Worm (Caenorhabditis elegans): Measurements from ENCODE around the gene C27B7.6.

Gene C27B7.6

DNA sequence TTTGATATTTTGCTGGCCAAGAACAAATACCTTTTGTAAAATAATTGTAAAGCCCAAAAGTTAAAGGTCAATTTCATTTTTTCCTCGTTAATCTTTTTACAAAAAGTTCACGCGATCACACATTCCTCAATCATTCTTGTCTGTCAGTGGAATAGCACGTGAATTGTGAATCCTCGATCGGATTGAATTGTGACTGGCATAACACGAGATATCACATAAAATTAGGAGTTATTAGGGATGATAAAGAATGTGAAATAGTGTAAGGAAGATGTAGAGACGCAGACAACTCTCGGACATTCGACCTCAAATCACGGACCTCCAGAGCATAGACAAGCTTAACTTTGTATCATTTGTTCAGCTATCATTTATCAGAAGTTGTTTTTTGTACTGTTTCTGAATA, at the start of gene C27B7.6:
Gene C27B7.6 (minus strand): TSS at position 182 of the 400 bp plus-strand sequence.
- TF ChIP-seq W03F9.2 (tag; optimal IDR thresholded peaks at IDR 0.05) (no peak), dao-5 (tag; optimal IDR thresholded peaks at IDR 0.05) (no peak), him-1 (tag; optimal IDR thresholded peaks at IDR 0.05) (no peak)

DNA sequence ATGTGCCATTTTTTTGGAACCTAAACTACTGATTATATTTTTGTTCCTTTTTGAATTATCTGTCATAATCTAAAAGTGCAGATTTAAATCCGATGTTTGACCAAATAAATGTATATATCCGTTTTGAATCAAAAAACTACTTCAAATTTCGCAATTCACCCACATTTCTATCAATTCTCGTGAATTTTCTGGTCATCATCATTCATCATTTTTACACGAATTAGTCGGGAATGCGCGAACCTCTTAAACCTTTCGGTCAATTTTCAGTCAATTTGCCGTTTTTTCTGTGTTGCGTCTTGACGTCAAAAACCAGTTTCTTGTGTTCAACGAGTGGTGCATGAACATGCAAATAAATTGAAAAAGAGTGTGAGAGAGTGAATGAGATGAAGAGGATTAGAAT, 48.0 kb upstream of the C27B7.6 start:
- TF ChIP-seq dao-5 (tag; optimal IDR thresholded peaks at IDR 0.05) (no peak), W03F9.2 (tag; optimal IDR thresholded peaks at IDR 0.05) (no peak), him-1 (tag; optimal IDR thresholded peaks at IDR 0.05) (no peak)

DNA sequence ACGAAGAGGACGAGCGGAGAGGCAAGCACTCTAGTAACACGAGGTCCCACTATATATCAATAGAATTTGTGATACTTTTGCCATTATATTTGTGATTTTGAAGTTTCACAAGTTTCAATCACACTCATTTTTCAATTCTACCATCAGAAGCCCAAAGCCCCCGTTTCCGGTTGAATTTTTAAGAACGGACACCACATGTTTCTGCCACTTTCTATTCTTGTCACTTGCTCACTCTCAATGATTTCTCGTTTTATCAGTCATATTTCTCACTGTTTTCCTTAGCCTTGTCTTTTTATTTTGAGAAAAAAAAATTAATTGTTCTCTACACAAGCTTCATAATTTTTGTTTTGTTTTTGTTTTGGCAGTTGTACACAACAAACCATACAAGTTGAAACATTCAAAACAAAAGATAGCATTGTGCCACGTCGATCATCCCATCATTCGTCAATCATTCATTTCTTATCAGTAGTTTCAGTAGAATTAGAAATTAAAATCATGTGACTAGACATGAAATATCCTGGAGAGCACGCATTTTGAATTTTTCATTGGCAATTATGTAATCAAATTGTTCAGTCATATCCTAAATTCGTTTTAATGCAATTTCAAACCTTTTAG, 45.9 kb upstream of the C27B7.6 start:
- no peak for TF ChIP-seq dao-5 (tag; optimal IDR thresholded peaks at IDR 0.05)
- TF ChIP-seq W03F9.2 (tag; optimal IDR thresholded peaks at IDR 0.05), result no peak
- no peak for TF ChIP-seq him-1 (tag; optimal IDR thresholded peaks at IDR 0.05)

DNA sequence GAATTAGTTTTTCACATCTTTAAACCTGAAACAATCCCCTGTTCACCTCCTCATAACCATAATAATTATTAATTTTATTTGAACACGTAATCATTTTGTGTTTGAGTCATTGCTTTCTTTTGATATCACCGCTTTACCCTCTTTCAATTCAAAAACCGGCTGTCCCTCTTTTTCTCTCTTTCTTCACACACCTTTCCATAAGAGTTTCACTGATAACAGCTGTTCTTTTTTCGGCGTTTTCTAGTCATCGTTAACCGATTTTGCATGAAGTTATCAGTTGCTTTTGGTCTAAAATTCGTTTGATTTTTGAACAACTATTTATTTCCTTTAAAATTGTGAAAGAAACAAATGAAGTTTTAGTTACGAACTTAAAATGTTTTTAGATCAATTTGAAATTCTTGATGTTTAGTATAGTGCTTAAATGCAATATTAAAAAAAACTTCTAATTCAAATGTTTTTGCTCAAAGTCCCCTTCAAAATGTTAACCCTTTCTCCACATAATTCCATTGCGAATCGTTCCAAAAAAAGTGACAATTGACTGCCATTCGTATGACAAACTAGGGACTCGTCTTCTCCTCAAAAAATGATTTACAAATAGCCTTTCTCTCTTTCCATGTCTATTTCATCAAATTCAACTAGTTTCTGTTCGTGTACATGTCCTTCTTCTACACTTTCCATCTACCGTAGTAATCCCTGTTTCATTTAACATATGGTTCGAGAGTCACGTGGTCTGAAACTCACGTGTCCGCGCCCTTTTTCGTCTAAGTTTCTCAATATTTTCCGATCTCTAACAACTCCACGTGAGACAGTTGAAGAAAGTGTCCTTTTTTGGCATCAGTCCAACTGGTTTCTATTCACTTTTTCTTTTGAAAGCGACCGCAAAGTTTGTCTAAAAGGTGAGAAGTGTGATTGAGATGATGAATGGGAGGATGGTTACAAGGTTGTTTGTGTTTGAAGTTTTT, 43.2 kb upstream of the C27B7.6 start:
- TF ChIP-seq dao-5 (tag; optimal IDR thresholded peaks at IDR 0.05) (no peak), W03F9.2 (tag; optimal IDR thresholded peaks at IDR 0.05) (peak; percentile 37)

DNA sequence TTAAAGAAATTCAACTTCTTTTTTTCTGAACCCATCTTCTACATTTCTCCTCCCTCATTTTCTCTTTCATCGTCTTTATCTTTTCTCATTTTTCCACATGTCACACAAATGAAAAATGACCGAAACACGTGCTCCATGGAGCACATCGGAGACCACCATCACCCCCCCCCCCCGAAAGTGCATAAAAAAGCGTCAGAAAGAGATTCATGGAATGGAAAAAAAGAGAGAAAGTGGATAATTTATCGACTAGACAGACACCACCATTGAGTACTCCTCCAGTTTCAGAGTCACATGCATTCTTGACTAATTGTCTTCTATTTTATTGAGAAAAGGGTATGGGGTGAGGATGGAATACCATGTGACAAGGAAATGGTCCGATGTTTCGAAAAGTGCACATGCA, 41.0 kb upstream of the C27B7.6 start:
- no peak for TF ChIP-seq dao-5 (tag; optimal IDR thresholded peaks at IDR 0.05)
- no peak for TF ChIP-seq him-1 (tag; optimal IDR thresholded peaks at IDR 0.05)
- no peak for TF ChIP-seq W03F9.2 (tag; optimal IDR thresholded peaks at IDR 0.05)

DNA sequence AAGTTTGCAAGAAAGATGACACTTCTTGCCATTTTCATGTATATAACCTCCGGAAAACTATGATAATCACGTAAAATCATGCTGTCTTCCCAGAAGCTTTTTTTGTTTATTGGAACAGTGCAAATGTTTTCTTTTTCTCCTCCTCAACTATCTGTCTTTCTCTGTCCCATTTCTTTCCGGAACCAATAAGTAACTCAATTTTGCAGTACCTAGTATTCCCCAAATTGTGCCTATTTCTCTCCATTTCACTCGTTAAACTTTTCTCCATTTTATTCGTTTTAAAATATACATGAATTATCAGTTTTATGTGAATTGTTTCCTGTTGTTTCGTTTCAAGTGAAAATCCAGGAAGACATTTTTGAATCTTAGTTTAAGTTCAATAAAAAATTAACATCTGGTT, 37.3 kb upstream of the C27B7.6 start:
- TF ChIP-seq dao-5 (tag; optimal IDR thresholded peaks at IDR 0.05), result no peak
- no peak for TF ChIP-seq him-1 (tag; optimal IDR thresholded peaks at IDR 0.05)
- TF ChIP-seq W03F9.2 (tag; optimal IDR thresholded peaks at IDR 0.05), result no peak

DNA sequence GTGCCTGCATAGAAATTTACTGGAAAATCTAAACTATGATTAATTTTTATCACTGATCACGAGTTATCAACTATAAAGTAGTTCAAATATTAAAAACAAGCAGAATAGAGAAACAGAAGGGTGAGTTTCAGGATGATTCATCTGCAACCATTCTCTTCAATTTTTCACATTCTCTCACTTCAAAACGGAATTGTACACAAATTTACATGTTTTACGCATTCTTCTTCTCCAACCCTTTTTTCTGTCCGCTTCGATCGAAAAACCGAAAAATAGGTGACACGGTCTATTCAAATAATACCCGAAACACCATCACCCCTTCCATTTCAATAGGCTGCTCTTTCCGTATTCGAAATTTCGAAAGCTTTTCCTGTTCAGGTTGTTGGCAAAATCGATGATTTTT, 27.4 kb upstream of the C27B7.6 start, which contains the start of gene D1046.4:
Gene D1046.4 (plus strand): TSS at position 301 of the 400 bp plus-strand sequence.
- TF ChIP-seq W03F9.2 (tag; optimal IDR thresholded peaks at IDR 0.05) (no peak), dao-5 (tag; optimal IDR thresholded peaks at IDR 0.05) (no peak), him-1 (tag; optimal IDR thresholded peaks at IDR 0.05) (no peak)

DNA sequence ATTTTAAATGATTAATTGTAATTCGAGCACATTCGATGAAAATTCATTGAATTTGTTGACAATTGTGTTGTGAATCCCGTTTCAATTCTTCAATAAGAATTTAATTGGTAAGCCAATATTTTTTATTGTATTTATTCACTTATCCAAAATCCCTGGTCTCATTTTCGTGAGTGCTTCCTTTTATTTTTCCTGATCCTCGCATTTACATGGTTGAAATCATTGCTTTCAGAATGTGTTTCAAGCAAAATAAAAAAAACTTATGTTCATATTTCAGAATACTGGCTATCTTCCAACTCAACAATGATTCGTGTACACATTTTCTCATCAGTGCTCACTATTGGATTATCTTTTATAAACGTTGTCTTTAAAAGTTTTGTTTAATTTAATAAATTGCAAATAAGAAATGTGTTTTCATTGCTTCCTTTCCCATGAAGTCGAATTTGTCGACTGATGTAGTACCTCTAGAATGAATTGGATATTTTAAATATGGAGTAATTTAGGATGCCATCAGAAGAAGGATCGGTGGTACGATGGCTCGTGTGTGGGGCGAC, 23.9 kb upstream of the C27B7.6 start, which contains the start of the genes D1046.18 and slc-25A26:
Gene D1046.18 (plus strand): TSS at position 301 of the 551 bp plus-strand sequence.
Gene slc-25A26 (plus strand): TSS at position 501 of the 551 bp plus-strand sequence.
- TF ChIP-seq W03F9.2 (tag; optimal IDR thresholded peaks at IDR 0.05) (no peak), dao-5 (tag; optimal IDR thresholded peaks at IDR 0.05) (no peak), him-1 (tag; optimal IDR thresholded peaks at IDR 0.05) (no peak)

DNA sequence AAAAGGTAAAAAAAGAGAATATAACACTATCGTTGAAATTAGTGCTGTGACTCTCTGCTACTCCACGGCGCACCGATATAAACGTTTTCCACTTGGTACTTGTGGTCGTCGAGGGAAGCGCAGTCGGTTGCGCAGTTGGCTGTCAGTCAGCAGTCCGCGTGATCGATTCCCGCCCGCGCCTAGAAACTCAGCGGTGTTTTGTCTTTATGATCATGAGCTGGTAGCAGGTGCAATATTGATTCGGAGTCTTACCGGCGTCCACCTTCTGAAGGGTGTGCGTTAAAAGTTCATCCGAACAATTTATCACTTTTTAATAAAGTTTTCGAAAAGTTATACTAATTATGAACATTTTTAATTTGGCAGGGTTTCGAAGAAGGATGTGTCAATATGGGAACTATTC, 20.9 kb upstream of the C27B7.6 start:
- TF ChIP-seq W03F9.2 (tag; optimal IDR thresholded peaks at IDR 0.05), result peak; percentile 42
- TF ChIP-seq dao-5 (tag; optimal IDR thresholded peaks at IDR 0.05), result peak; percentile 94
- TF ChIP-seq him-1 (tag; optimal IDR thresholded peaks at IDR 0.05), result peak; percentile 60

DNA sequence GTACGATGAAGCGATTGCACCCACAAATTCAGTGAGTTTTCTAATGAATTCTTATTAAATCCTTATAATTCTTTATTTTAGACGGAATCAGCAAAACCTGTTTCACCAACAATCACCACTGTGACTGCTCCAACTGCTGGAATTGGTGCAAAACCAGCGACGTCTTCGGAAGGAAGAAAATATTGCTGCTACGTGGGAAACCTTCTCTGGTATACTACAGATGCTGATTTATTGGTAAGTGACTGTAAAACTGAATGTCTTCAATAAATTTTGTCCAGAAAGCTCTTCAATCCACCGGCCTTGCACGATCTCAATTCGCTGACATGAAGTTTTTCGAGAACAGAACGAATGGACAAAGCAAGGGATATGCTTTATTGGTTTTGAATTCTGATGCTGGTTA, 20.4 kb upstream of the C27B7.6 start:
- TF ChIP-seq him-1 (tag; optimal IDR thresholded peaks at IDR 0.05), result no peak

DNA sequence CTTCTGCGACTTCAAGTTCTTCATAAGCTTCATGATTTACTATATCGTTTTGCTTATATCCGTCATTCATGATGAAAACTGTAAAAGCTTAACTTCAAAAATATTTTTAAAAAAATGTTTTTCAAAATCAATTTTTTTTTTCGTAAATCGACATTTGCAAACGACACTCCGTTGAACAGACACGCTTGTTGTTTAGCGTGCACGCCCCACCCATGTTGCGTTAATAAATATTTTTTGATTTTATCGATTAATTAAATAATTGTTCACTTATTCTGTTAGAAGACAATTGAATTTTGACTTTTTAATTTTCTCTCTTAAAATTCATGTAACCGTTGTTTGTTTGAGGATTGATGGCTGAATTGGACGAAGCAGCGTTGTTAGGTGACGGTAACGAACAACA, 19.8 kb upstream of the C27B7.6 start, which contains the start of the genes D1046.2 and cfim-2:
Gene D1046.2 (minus strand): TSS at position 78 of the 400 bp plus-strand sequence.
Gene cfim-2 (plus strand): TSS at position 335 of the 400 bp plus-strand sequence.
- TF ChIP-seq him-1 (tag; optimal IDR thresholded peaks at IDR 0.05) (no peak), W03F9.2 (tag; optimal IDR thresholded peaks at IDR 0.05) (no peak), dao-5 (tag; optimal IDR thresholded peaks at IDR 0.05) (no peak)

DNA sequence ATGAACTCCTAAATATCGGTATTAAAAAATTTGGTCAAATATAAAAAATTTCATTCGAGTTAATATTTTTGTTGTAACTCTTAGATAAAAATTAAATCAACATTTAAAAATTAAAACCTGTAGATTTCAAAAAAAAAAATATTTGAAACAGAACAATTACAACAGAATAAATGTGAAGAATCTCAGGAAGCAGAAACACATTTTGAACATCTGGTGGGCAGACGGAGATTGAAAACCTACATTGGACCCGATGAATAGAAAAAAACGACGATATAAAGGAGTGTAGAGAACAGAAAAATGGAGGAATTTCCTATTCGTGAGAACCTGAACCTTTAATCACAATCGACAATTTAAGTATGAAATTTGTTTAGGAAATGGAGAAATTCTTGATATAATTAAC, 18.0 kb upstream of the C27B7.6 start:
- no peak for TF ChIP-seq dao-5 (tag; optimal IDR thresholded peaks at IDR 0.05)
- TF ChIP-seq him-1 (tag; optimal IDR thresholded peaks at IDR 0.05), result no peak
- TF ChIP-seq W03F9.2 (tag; optimal IDR thresholded peaks at IDR 0.05), result no peak

DNA sequence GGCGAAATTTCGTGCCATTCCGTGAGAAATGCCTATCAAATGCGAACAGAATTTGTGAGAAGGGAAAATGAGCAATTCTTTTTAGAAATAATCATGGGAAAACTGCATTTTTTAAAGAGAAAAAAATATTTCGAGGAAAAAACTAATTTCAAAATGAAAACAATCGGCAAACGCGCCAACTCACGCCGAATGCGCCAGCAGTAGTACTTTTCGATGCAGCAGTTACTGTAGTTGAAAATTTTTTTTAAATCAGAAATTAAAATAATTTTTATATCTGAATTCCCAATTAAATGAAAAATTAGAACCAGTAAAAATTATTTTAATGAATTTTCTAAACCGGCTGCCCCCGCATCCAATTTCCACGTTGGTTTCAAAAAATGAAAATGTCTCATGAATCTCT, 17.2 kb upstream of the C27B7.6 start:
- TF ChIP-seq W03F9.2 (tag; optimal IDR thresholded peaks at IDR 0.05) (peak; percentile 60), dao-5 (tag; optimal IDR thresholded peaks at IDR 0.05) (no peak)

DNA sequence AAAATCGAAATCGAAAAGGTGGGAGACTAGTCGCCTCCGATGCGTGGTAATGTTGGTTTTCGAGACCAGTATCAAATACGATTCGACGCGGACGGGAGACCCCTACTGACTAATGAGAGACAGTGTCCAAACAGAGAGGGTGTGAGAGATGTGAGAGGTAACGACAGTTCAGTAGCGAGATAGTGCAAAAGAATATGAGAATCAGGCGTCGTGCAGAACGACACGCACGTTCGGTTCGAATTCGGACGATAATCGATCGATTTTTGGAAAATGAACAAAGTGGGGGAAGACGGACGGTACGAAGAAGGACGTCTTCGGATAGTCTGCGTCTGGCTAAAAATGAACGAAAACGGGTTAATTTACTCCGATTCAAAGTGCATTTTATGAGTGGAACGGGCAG, 15.8 kb upstream of the C27B7.6 start, which contains the start of gene D1046.16:
Gene D1046.16 (plus strand): TSS at position 195 of the 400 bp plus-strand sequence.
- TF ChIP-seq dao-5 (tag; optimal IDR thresholded peaks at IDR 0.05), result no peak
- no peak for TF ChIP-seq him-1 (tag; optimal IDR thresholded peaks at IDR 0.05)
- TF ChIP-seq W03F9.2 (tag; optimal IDR thresholded peaks at IDR 0.05), result peak; percentile 4

All from whole organism, L4/young adult.